Worm (Caenorhabditis elegans) whole organism, young adult: ENCODE measurements around the gene C34D4.3.

Experiments
- B0035.1 ChIP-seq: sonication (generic microtip); optimal IDR thresholded peaks from 2 replicates; lab custom pipeline; 2016; ENCODE audit warnings: missing genetic modification characterization, mild to moderate bottlenecking, missing compliant biosample characterization, missing genotype, missing genetic modification reagents
- B0336.3 ChIP-seq: fragments of 200-800 bp; sonication (Bioruptor generic); IDR thresholded peaks from 2 replicates; pipeline ENCODE4 v1.3.6; 2022; ENCODE audit warnings: missing genetic modification characterization, missing compliant biosample characterization
- D2030.7 ChIP-seq: fragments of 200-800 bp; sonication (Bioruptor generic); IDR thresholded peaks from 2 replicates; pipeline ENCODE4 v1.3.6; 2022; ENCODE audit warnings: missing genetic modification reagents, missing genetic modification characterization, missing compliant biosample characterization
- F49E8.2 ChIP-seq: sonication (generic microtip); optimal IDR thresholded peaks from 3 replicates; lab custom pipeline; 2017; ENCODE audit warnings: missing genetic modification characterization, mild to moderate bottlenecking, missing compliant biosample characterization, antibody characterized with exemption, moderate library complexity; ENCODE audit not compliant: insufficient read depth
- F52B5.7 ChIP-seq: sonication (generic microtip); optimal IDR thresholded peaks from 2 replicates; lab custom pipeline; 2016; ENCODE audit warnings: mild to moderate bottlenecking, missing genetic modification characterization, missing compliant biosample characterization
- F57C9.4 ChIP-seq: sonication (generic microtip); optimal IDR thresholded peaks from 2 replicates; lab custom pipeline; 2017; ENCODE audit warnings: mild to moderate bottlenecking, missing genetic modification characterization, missing compliant biosample characterization
- K12H6.12 ChIP-seq: fragments of 200-800 bp; sonication (Bioruptor generic); optimal IDR thresholded peaks from 2 replicates; lab custom pipeline; 2018; ENCODE audit warnings: mild to moderate bottlenecking, missing genetic modification characterization, missing compliant biosample characterization
- Y56A3A.18 ChIP-seq: fragments of 200-800 bp; sonication (Bioruptor generic); IDR thresholded peaks from 2 replicates; pipeline ENCODE4 v1.3.6; 2022; ENCODE audit warnings: missing genetic modification reagents, missing genetic modification characterization, missing compliant biosample characterization
- Y67H2A.10 ChIP-seq: fragments of 200-800 bp; sonication (Bioruptor generic); conservative IDR thresholded peaks from 2 replicates; pipeline ENCODE4 v1.3.6; 2022; ENCODE audit warnings: missing genetic modification reagents, missing genetic modification characterization, missing compliant biosample characterization
- akir-1 ChIP-seq: fragments of 200-800 bp; sonication (Bioruptor generic); optimal IDR thresholded peaks from 2 replicates; lab custom pipeline; 2018; ENCODE audit warnings: mild to moderate bottlenecking, missing genetic modification characterization, moderate library complexity, missing compliant biosample characterization
- aptf-2 ChIP-seq: fragments of 200-800 bp; sonication (Bioruptor generic); conservative IDR thresholded peaks from 2 replicates; pipeline ENCODE4 v1.3.6; 2022; ENCODE audit warnings: missing genetic modification reagents, missing genetic modification characterization, missing compliant biosample characterization
- atf-7 ChIP-seq: sonication (generic microtip); optimal IDR thresholded peaks from 2 replicates; lab custom pipeline; 2017; ENCODE audit warnings: mild to moderate bottlenecking, missing genetic modification characterization, missing compliant biosample characterization
- cebp-1 ChIP-seq, 2 experiments: fragments of 200-800 bp in 1 of 2; sonication (Bioruptor generic) in 1 of 2; sonication (generic microtip) in 1 of 2; IDR thresholded peaks in 1 of 2; optimal IDR thresholded peaks in 1 of 2; 2 replicates each; pipeline versions ENCODE4 v1.3.6 to Lab custom; 2017 to 2022; ENCODE audit warnings: missing compliant biosample characterization in 2 of 2, missing genetic modification characterization in 2 of 2, mild to moderate bottlenecking in 1 of 2, missing genetic modification reagents in 1 of 2, moderate library complexity in 1 of 2
- cebp-2 ChIP-seq: fragments of 200-800 bp; sonication (Bioruptor generic); IDR thresholded peaks from 2 replicates; pipeline ENCODE4 v1.3.6; 2022; ENCODE audit warnings: missing genetic modification characterization, missing compliant biosample characterization
- ceh-27 ChIP-seq: fragments of 200-800 bp; sonication (Bioruptor generic); optimal IDR thresholded peaks from 2 replicates; lab custom pipeline; 2018; ENCODE audit warnings: mild to moderate bottlenecking, missing genetic modification characterization, moderate library complexity, missing compliant biosample characterization
- ceh-40 ChIP-seq: fragments of 200-800 bp; sonication (Bioruptor generic); IDR thresholded peaks from 2 replicates; pipeline ENCODE4 v1.3.6; 2022; ENCODE audit warnings: missing genetic modification characterization, missing compliant biosample characterization
- ceh-79 ChIP-seq: sonication (generic microtip); optimal IDR thresholded peaks from 2 replicates; lab custom pipeline; 2017; ENCODE audit warnings: mild to moderate bottlenecking, missing genetic modification characterization, missing compliant biosample characterization
- dox-1 ChIP-seq: fragments of 200-800 bp; sonication (Bioruptor generic); IDR thresholded peaks from 2 replicates; pipeline ENCODE4 v1.3.6; 2022; ENCODE audit warnings: missing genetic modification reagents, missing genetic modification characterization, missing compliant biosample characterization
- efl-1 ChIP-seq: fragments of 150-350 bp; optimal IDR thresholded peaks from 2 replicates; lab custom pipeline; 2014; ENCODE audit warnings: missing biosample characterization, missing genetic modification reagents, missing genetic modification characterization
- ekl-4 ChIP-seq: fragments of 200-800 bp; sonication (Bioruptor generic); IDR thresholded peaks from 2 replicates; pipeline ENCODE4 v1.3.6; 2022; ENCODE audit warnings: missing genetic modification reagents, missing genetic modification characterization, missing compliant biosample characterization
- hlh-26 ChIP-seq: fragments of 200-800 bp; sonication (Bioruptor generic); conservative IDR thresholded peaks from 2 replicates; pipeline ENCODE4 v1.3.6; 2022; ENCODE audit warnings: missing genetic modification reagents, missing genetic modification characterization, missing compliant biosample characterization
- hmg-20 ChIP-seq: fragments of 200-800 bp; sonication (Bioruptor generic); IDR thresholded peaks from 2 replicates; pipeline ENCODE4 v1.3.6; 2022; ENCODE audit warnings: missing genetic modification reagents, missing genetic modification characterization, missing compliant biosample characterization
- hsf-1 ChIP-seq: fragments of 200-800 bp; sonication (Bioruptor generic); IDR thresholded peaks from 2 replicates; pipeline ENCODE4 v1.3.6; 2022; ENCODE audit warnings: missing genetic modification reagents, missing genetic modification characterization, missing compliant biosample characterization
- lag-1 ChIP-seq: fragments of 200-800 bp; sonication (Bioruptor generic); IDR thresholded peaks from 2 replicates; pipeline ENCODE4 v1.3.6; 2022; ENCODE audit warnings: missing genetic modification reagents, missing genetic modification characterization, missing compliant biosample characterization
- let-526 ChIP-seq: fragments of 200-800 bp; sonication (Bioruptor generic); IDR thresholded peaks from 2 replicates; pipeline ENCODE4 v1.3.6; 2022; ENCODE audit warnings: missing genetic modification reagents, missing genetic modification characterization, missing compliant biosample characterization
- let-607 ChIP-seq, 2 experiments: fragments of 200-800 bp in 1 of 2; sonication (Bioruptor generic) in 1 of 2; sonication (generic microtip) in 1 of 2; optimal IDR thresholded peaks; 2 replicates each; lab custom pipeline; 2016 to 2018; ENCODE audit warnings: mild to moderate bottlenecking in 2 of 2, missing compliant biosample characterization in 2 of 2, missing genetic modification characterization in 2 of 2, moderate library complexity in 2 of 2, missing genotype in 1 of 2
- lsl-1 ChIP-seq: fragments of 200-800 bp; sonication (Bioruptor generic); optimal IDR thresholded peaks from 2 replicates; lab custom pipeline; 2018; ENCODE audit warnings: mild to moderate bottlenecking, missing genetic modification characterization, moderate library complexity, missing compliant biosample characterization
- madf-8 ChIP-seq: fragments of 200-800 bp; sonication (Bioruptor generic); conservative IDR thresholded peaks from 2 replicates; pipeline ENCODE4 v1.3.6; 2022; ENCODE audit warnings: missing genetic modification reagents, missing genetic modification characterization, missing compliant biosample characterization
- mcd-1 ChIP-seq: fragments of 200-800 bp; sonication (Bioruptor generic); IDR thresholded peaks from 2 replicates; pipeline ENCODE4 v1.3.6; 2022; ENCODE audit warnings: missing genetic modification reagents, missing genetic modification characterization, missing compliant biosample characterization
- mes-4 ChIP-seq: sonication (generic microtip); optimal IDR thresholded peaks from 2 replicates; lab custom pipeline; 2016; ENCODE audit warnings: missing genotype, missing genetic modification characterization, missing compliant biosample characterization
- mxl-1 ChIP-seq: sonication (generic microtip); optimal IDR thresholded peaks from 2 replicates; lab custom pipeline; 2016; ENCODE audit warnings: missing genetic modification characterization, missing compliant biosample characterization
- nfyb-1 ChIP-seq: fragments of 200-800 bp; sonication (Bioruptor generic); IDR thresholded peaks from 2 replicates; pipeline ENCODE4 v1.3.6; 2022; ENCODE audit warnings: missing genetic modification reagents, missing genetic modification characterization, missing compliant biosample characterization
- nhr-80 ChIP-seq: sonication (generic microtip); optimal IDR thresholded peaks from 2 replicates; lab custom pipeline; 2016; ENCODE audit warnings: missing genetic modification characterization, missing compliant biosample characterization
- nhr-90 ChIP-seq: sonication (generic microtip); optimal IDR thresholded peaks from 2 replicates; lab custom pipeline; 2016; ENCODE audit warnings: missing genotype, mild to moderate bottlenecking, missing genetic modification characterization, missing compliant biosample characterization
- pbrm-1 ChIP-seq: fragments of 200-800 bp; sonication (Bioruptor generic); IDR thresholded peaks from 2 replicates; pipeline ENCODE4 v1.3.6; 2022; ENCODE audit warnings: missing genetic modification reagents, missing genetic modification characterization, missing compliant biosample characterization
- pha-4 ChIP-seq: fragments of 150-350 bp; sonication (generic microtip); optimal IDR thresholded peaks from 2 replicates; lab custom pipeline; 2014; ENCODE audit warnings: missing biosample characterization, missing genetic modification reagents, missing genetic modification characterization
- rec-8 ChIP-seq, 2 experiments: sonication (generic microtip); optimal IDR thresholded peaks; 2 replicates each; lab custom pipeline; 2016; ENCODE audit warnings: mild to moderate bottlenecking in 2 of 2, missing genetic modification characterization in 2 of 2, missing genetic modification reagents in 2 of 2, missing genotype in 2 of 2, missing biosample characterization in 1 of 2, missing compliant biosample characterization in 1 of 2, moderate library complexity in 1 of 2
- snpc-1.3 ChIP-seq: sonication (generic microtip); optimal IDR thresholded peaks from 2 replicates; lab custom pipeline; 2017; ENCODE audit warnings: missing genetic modification characterization, mild to moderate bottlenecking, missing compliant biosample characterization, antibody characterized with exemption, moderate library complexity, missing genotype, missing genetic modification reagents; ENCODE audit not compliant: insufficient read depth
- snpc-4 ChIP-seq, 5 experiments: fragments of 150-350 bp in 1 of 5; sonication (generic microtip) in 4 of 5; optimal IDR thresholded peaks; 2 replicates each; lab custom pipeline; 2014 to 2018; ENCODE audit warnings: missing genetic modification characterization in 5 of 5, missing biosample characterization in 3 of 5, antibody characterized with exemption in 2 of 5, mild to moderate bottlenecking in 2 of 5, missing compliant biosample characterization in 2 of 5, missing genotype in 2 of 5, moderate library complexity in 2 of 5, missing genetic modification reagents in 1 of 5
- sptf-2 ChIP-seq: fragments of 200-800 bp; sonication (Bioruptor generic); optimal IDR thresholded peaks from 2 replicates; lab custom pipeline; 2018; ENCODE audit warnings: mild to moderate bottlenecking, missing genetic modification characterization, missing compliant biosample characterization
- unc-130 ChIP-seq: sonication (generic microtip); optimal IDR thresholded peaks from 2 replicates; lab custom pipeline; 2016; ENCODE audit warnings: missing genetic modification reagents, missing genetic modification characterization, missing compliant biosample characterization
- ztf-18 ChIP-seq: sonication (generic microtip); optimal IDR thresholded peaks from 2 replicates; lab custom pipeline; 2016; ENCODE audit warnings: missing genotype, mild to moderate bottlenecking, missing genetic modification characterization, missing compliant biosample characterization
- ztf-25 ChIP-seq: fragments of 200-800 bp; sonication (Bioruptor generic); IDR thresholded peaks from 2 replicates; pipeline ENCODE4 v1.3.6; 2022; ENCODE audit warnings: missing genetic modification reagents, missing genetic modification characterization, missing compliant biosample characterization
- ztf-3 ChIP-seq: fragments of 200-800 bp; sonication (Bioruptor generic); optimal IDR thresholded peaks from 2 replicates; lab custom pipeline; 2018; ENCODE audit warnings: mild to moderate bottlenecking, missing genetic modification characterization, missing compliant biosample characterization

The C34D4.3 gene

DNA sequence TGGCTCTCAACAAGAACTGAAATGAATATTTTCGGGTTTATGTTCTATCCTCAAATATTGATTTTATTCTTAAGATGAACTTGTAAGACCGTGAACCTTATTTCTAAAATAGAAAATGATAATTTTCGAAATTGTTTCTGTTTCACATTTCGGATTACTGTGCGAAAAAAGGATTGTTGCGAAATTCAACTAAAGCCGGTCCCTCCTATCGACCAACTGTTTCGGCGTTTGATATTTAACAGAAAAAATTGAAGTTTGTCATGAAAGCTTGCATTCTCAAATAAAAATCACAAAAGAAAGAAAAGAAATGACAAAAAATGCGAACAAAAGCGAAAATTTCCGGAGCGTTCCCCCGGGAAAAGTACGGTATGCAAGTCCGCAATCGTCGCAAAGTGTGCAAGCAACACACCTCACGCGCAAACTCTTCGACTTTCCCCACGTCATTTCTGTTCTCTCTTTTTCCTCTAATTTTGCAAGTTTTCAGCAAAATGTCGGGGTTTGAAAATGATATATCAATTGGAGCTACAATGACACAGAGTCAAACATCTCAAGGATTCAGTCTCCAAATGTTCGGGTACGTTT is 4.4 kb upstream of the C34D4.3 start, which contains the start of gene C34D4.4 (continued):
- no peak for TF ChIP-seq sptf-2 (GFP tag; lab: Kevin White, UChicago)
- peak; percentile 73 for TF ChIP-seq lsl-1 (GFP tag; lab: Kevin White, UChicago)
- TF ChIP-seq aptf-2 (GFP tag; lab: Robert Waterston, UW): peak; percentile 93
- TF ChIP-seq unc-130 (GFP tag; lab: Kevin White, UChicago): no peak
- no peak for TF ChIP-seq nhr-80 (tag; lab: Kevin White, UChicago)
- no peak for TF ChIP-seq ztf-25
- no peak for TF ChIP-seq Y56A3A.18
- no peak for TF ChIP-seq hlh-26 (GFP tag; lab: Robert Waterston, UW)
- 0 out of 2 replicates have a peak, but pooled peaks have one; percentile 55 for TF ChIP-seq hsf-1 (GFP tag; lab: Robert Waterston, UW)
- TF ChIP-seq ceh-40 (GFP tag; lab: Robert Waterston, UW): no peak
- no peak for TF ChIP-seq ztf-3
- TF ChIP-seq snpc-4 (GFP tag; optimal IDR thresholded peaks at IDR 0.05; lab: Kevin White, UChicago): no peak
- peak in 2 of 4 experiments; percentile 42 to 54 for TF ChIP-seq snpc-4 (tag; optimal IDR thresholded peaks at IDR 0.05; lab: Kevin White, UChicago)
- TF ChIP-seq hmg-20: no peak
- no peak for TF ChIP-seq lag-1 (GFP tag; lab: Robert Waterston, UW)
- TF ChIP-seq K12H6.12: peak; percentile 54
- TF ChIP-seq D2030.7 (GFP tag; lab: Robert Waterston, UW): peak; percentile 14; the same call in 1 of the 2 replicates
- no peak for TF ChIP-seq pha-4 (tag; lab: Kevin White, UChicago)
- TF ChIP-seq nhr-90: no peak
- peak; percentile 60; the same call in 1 of the 2 replicates for TF ChIP-seq cebp-1 (GFP tag; IDR thresholded peaks at IDR 0.05; lab: Robert Waterston, UW)
- TF ChIP-seq cebp-1 (tag; optimal IDR thresholded peaks at IDR 0.05; lab: Kevin White, UChicago): peak; percentile 94
- TF ChIP-seq pbrm-1: 0 out of 2 replicates have a peak, but pooled peaks have one; percentile 21
- TF ChIP-seq mcd-1 (GFP tag; lab: Robert Waterston, UW): 0 out of 2 replicates have a peak, but pooled peaks have one; percentile 9

ce11 chrIV:7152409-7152808 is 1.1 kb upstream of the C34D4.3 start, which contains the start of gene col-113:
Gene col-113 (minus strand): TSS chrIV:7152509.
- TF ChIP-seq B0336.3 (GFP tag; lab: Robert Waterston, UW) (no peak), snpc-1.3 (tag; lab: Kevin White, UChicago) (no peak), atf-7 (tag; lab: Kevin White, UChicago) (no peak), let-526 (GFP tag; lab: Robert Waterston, UW) (no peak), mes-4 (no peak), efl-1 (GFP tag; lab: Kevin White, UChicago) (no peak), let-607 (tag; optimal IDR thresholded peaks at IDR 0.05; lab: Kevin White, UChicago) (no peak), dox-1 (GFP tag; lab: Robert Waterston, UW) (no peak), rec-8 (tag; optimal IDR thresholded peaks at IDR 0.05; lab: Kevin White, UChicago) (no peak)

- no peak for TF ChIP-seq hmg-20
- no peak for TF ChIP-seq snpc-4 (GFP tag; optimal IDR thresholded peaks at IDR 0.05; lab: Kevin White, UChicago)
- TF ChIP-seq snpc-4 (tag; optimal IDR thresholded peaks at IDR 0.05; lab: Kevin White, UChicago): no peak
- no peak for TF ChIP-seq F52B5.7 (tag; lab: Kevin White, UChicago)
- no peak for TF ChIP-seq akir-1 (GFP tag; lab: Kevin White, UChicago)
- no peak for TF ChIP-seq ekl-4 (GFP tag; lab: Robert Waterston, UW)
- TF ChIP-seq F49E8.2 (tag; lab: Kevin White, UChicago): no peak
- no peak for TF ChIP-seq ztf-18 (tag; lab: Kevin White, UChicago)
- no peak for TF ChIP-seq F57C9.4 (tag; lab: Kevin White, UChicago)
- TF ChIP-seq ceh-27 (GFP tag; lab: Kevin White, UChicago): no peak
- TF ChIP-seq ceh-79: no peak
- no peak for TF ChIP-seq nfyb-1 (GFP tag; lab: Robert Waterston, UW)
- no peak for TF ChIP-seq madf-8 (GFP tag; lab: Robert Waterston, UW)
- no peak for TF ChIP-seq B0035.1 (tag; lab: Kevin White, UChicago)
- TF ChIP-seq Y67H2A.10 (GFP tag; lab: Robert Waterston, UW): no peak
- TF ChIP-seq cebp-2 (GFP tag; lab: Robert Waterston, UW): no peak
- TF ChIP-seq mxl-1: no peak
- TF ChIP-seq B0336.3 (GFP tag; lab: Robert Waterston, UW): no peak
These were observed 894 bp downstream of the C34D4.3 start, which contains the start of gene C34D4.2 for ce11 chrIV:7154356-7154755. Gene C34D4.2 (plus strand): TSS chrIV:7154656.
